Worm (Caenorhabditis elegans): ENCODE data around the gene F52D2.5.

Gene F52D2.5

DNA sequence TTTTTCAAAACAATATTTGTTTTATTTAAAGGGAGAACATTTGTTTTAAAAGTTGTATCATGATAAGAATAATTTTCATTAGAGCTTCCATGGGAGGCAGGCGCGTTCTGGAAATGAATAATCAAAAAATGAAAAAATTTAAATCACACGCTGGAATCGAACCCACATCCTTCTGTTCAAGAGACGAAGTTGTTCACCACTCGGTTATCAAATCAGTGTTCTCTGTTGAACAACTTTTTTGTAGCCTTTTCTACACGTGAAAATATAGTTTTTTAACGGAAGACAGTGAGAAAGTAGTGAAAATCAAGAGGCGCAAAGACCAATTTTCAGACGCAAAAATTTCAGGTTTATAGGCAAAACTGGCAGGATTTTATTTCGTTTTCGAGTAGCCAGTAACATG, 1.8 kb downstream of the F52D2.5 start:
- TF ChIP-seq unc-39 (tag; optimal IDR thresholded peaks at IDR 0.05) = no peak
- no peak for TF ChIP-seq fkh-10 (GFP tag; optimal IDR thresholded peaks at IDR 0.05)
- TF ChIP-seq tbx-2 (tag; optimal IDR thresholded peaks at IDR 0.05) = no peak
- no peak for TF ChIP-seq ceh-82 (tag; optimal IDR thresholded peaks at IDR 0.05)
- TF ChIP-seq egl-5 (tag; optimal IDR thresholded peaks at IDR 0.05) = no peak
- no peak for TF ChIP-seq skn-1 (tag; optimal IDR thresholded peaks at IDR 0.05)
- no peak for TF ChIP-seq ztf-4 (tag; optimal IDR thresholded peaks at IDR 0.05)
- TF ChIP-seq ceh-9 (tag; optimal IDR thresholded peaks at IDR 0.05) = no peak
- TF ChIP-seq nhr-25 (tag; optimal IDR thresholded peaks at IDR 0.05) = no peak

DNA sequence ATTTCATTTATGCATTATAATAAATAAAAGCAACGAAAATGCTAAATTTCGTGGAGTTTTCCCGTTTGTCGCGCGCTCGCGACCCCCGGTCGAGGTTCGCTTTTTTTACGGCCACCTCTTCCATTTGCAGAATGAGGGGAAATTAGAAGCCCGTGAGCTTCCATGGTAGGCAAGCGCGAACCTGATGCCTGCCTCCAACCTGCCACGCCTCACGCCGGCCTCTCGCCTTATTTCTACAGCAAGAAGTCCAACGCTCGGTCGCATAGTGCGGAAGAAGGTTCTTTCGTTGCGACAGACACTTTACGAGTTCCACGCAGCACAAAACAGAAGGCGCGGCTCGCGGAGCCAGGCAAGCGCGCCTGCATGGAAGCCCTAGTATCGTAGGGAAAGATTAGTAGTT, 3.0 kb downstream of the F52D2.5 start:
- TF ChIP-seq mml-1 (tag; optimal IDR thresholded peaks at IDR 0.05) = no peak
- TF ChIP-seq ceh-16 (tag; optimal IDR thresholded peaks at IDR 0.05) = no peak
- TF ChIP-seq ceh-28 (tag; optimal IDR thresholded peaks at IDR 0.05) = no peak
- TF ChIP-seq jun-1 (tag; optimal IDR thresholded peaks at IDR 0.05) = no peak
- no peak for TF ChIP-seq elt-3 (tag; optimal IDR thresholded peaks at IDR 0.05)
- no peak for TF ChIP-seq egl-5 (tag; optimal IDR thresholded peaks at IDR 0.05)
- TF ChIP-seq nhr-25 (tag; optimal IDR thresholded peaks at IDR 0.05) = no peak
- TF ChIP-seq ztf-4 (tag; optimal IDR thresholded peaks at IDR 0.05) = no peak
- no peak for TF ChIP-seq fkh-10 (GFP tag; optimal IDR thresholded peaks at IDR 0.05)
- TF ChIP-seq unc-39 (tag; optimal IDR thresholded peaks at IDR 0.05) = no peak
- TF ChIP-seq snpc-4 (tag; optimal IDR thresholded peaks at IDR 0.05) = no peak
- TF ChIP-seq unc-62 (GFP tag; optimal IDR thresholded peaks at IDR 0.05) = no peak
- TF ChIP-seq skn-1 (tag; optimal IDR thresholded peaks at IDR 0.05) = no peak
- TF ChIP-seq aly-2 (tag; optimal IDR thresholded peaks at IDR 0.05) = no peak
- no peak for TF ChIP-seq tbx-2 (tag; optimal IDR thresholded peaks at IDR 0.05)
- TF ChIP-seq hmg-11 (tag; optimal IDR thresholded peaks at IDR 0.05) = no peak
- TF ChIP-seq ztf-11 (tag; optimal IDR thresholded peaks at IDR 0.05) = no peak

DNA sequence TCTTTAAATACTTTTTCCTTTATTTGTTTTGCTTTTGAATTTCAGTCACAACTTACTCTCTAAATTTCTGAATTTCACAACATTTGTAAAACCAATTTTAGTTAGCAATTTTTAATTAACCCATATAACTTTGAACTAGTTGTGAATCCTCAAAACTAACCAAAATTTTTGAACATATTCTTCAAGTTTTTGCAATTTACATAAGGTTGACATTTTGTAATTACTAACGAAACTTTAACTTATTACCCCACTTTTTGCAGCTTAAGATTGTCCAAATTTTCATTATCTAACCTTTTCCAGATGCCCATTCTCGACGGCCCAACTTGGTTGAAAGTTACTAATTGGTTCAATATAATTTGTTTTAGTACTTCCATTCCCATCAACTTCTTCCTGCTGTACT, 5.0 kb downstream of the F52D2.5 start, which contains the start of gene str-79:
TSS of gene str-79 (plus strand) at position 301 of the 400 bp plus-strand sequence.
- TF ChIP-seq fkh-10 (GFP tag; optimal IDR thresholded peaks at IDR 0.05) (no peak), nfya-1 (tag; optimal IDR thresholded peaks at IDR 0.05; ENCODE audit: insufficient read depth) (no peak), egl-5 (tag; optimal IDR thresholded peaks at IDR 0.05) (no peak), pha-4 (tag; optimal IDR thresholded peaks at IDR 0.05) (no peak), ceh-82 (tag; optimal IDR thresholded peaks at IDR 0.05) (no peak), nhr-67 (tag; optimal IDR thresholded peaks at IDR 0.05) (no peak), fkh-2 (tag; optimal IDR thresholded peaks at IDR 0.05) (no peak), nhr-237 (tag; optimal IDR thresholded peaks at IDR 0.05) (no peak), nhr-43 (tag; optimal IDR thresholded peaks at IDR 0.05; ENCODE audit: poor library complexity, severe bottlenecking) (no peak), nhr-28 (tag; optimal IDR thresholded peaks at IDR 0.05) (no peak)

DNA sequence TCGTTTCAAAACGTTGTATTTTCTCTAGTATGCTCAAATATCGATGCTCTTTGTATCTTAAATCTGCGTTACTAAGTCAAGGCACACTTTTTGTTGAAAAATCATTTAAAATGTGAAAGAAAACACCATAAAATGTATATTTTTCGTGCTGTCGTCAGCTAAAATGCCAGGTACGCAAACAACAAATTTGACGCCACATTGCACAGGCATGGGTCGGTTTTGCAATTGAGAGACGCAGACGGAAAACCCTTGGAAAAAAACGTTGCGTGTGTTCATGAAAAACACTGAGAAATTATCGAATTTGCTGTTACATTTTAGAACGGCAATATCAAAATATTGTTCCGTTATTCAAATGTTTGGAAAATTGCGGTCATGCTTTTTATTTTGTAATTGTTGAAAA, 9.8 kb downstream of the F52D2.5 start:
- peak; percentile 97 for TF ChIP-seq hmg-11 (tag; optimal IDR thresholded peaks at IDR 0.05)
- peak; percentile 65 for TF ChIP-seq nfya-1 (tag; optimal IDR thresholded peaks at IDR 0.05; ENCODE audit: insufficient read depth)
- TF ChIP-seq R02D3.7 (tag; optimal IDR thresholded peaks at IDR 0.05) = no peak
- TF ChIP-seq ceh-28 (tag; optimal IDR thresholded peaks at IDR 0.05) = peak; percentile 45
- TF ChIP-seq lin-39 (tag; optimal IDR thresholded peaks at IDR 0.05) = peak; percentile 21
- peak; percentile 67 for TF ChIP-seq pha-4 (tag; optimal IDR thresholded peaks at IDR 0.05)
- TF ChIP-seq lin-15B (tag; optimal IDR thresholded peaks at IDR 0.05) = peak; percentile 26
- no peak for TF ChIP-seq mdl-1 (tag; optimal IDR thresholded peaks at IDR 0.05)
- TF ChIP-seq elt-2 (tag; optimal IDR thresholded peaks at IDR 0.05) = peak; percentile 22
- peak; percentile 41 for TF ChIP-seq skn-1 (tag; optimal IDR thresholded peaks at IDR 0.05)
- peak; percentile 42 for TF ChIP-seq nhr-23 (tag; optimal IDR thresholded peaks at IDR 0.05)
- TF ChIP-seq pqm-1 (tag; optimal IDR thresholded peaks at IDR 0.05) = peak; percentile 0
- TF ChIP-seq nhr-77 (tag; optimal IDR thresholded peaks at IDR 0.05) = no peak
- peak; percentile 21 for TF ChIP-seq nhr-43 (tag; optimal IDR thresholded peaks at IDR 0.05; ENCODE audit: poor library complexity, severe bottlenecking)

DNA sequence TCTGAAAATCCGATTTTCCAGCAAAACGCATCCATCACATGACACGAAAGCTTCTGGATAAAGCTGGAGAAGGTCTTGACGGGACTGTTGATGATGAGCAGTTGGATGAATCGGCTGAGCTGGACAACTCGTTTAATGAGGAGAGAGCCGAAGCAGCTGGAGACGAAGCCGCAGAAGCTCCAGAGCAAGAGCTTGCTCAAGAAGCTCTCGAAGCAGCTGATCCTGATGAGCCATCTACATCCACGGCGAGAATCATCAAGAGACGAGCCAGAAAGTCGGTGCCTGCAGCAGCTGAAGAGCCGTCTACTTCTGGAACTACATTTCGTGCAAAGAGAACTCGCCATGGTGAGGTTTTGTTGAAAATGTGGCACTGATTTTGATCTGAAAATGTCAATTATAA, 10.2 kb downstream of the F52D2.5 start:
- no peak for TF ChIP-seq mml-1 (tag; optimal IDR thresholded peaks at IDR 0.05)
- TF ChIP-seq lsy-12 (tag; optimal IDR thresholded peaks at IDR 0.05) = no peak
- no peak for TF ChIP-seq elt-3 (tag; optimal IDR thresholded peaks at IDR 0.05)
- no peak for TF ChIP-seq egl-27 (tag; optimal IDR thresholded peaks at IDR 0.05)
